Worm (Caenorhabditis elegans): ENCODE data around the gene spp-16.

Gene spp-16

DNA sequence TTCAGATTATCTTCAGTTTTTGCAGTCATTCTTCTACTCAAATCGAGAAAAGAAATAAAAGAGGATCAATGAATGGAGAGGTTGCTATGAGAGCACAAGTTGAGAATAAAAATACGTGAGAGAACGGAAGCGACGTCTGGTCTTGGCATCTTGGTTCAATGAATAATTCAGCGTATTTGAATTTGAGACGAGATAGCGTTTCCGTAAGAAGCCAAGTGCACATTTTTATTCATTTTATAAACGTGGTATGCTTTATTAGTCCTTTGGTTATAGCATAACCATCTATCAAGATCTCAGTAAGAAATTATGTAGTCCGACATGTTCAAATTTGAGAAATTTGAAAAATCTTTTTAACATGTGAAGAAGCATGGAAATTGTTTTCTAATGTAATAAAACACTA is 17.3 kb upstream of the spp-16 start, which contains the start of gene F58B4.2:
TSS of gene F58B4.2 (minus strand) at position 101 of the 400 bp plus-strand sequence.
- TF ChIP-seq nhr-10 (tag; optimal IDR thresholded peaks at IDR 0.05) (no peak), F13H6.1 (tag; optimal IDR thresholded peaks at IDR 0.05) (no peak), mdl-1 (tag; optimal IDR thresholded peaks at IDR 0.05) (no peak), sma-9 (GFP tag; optimal IDR thresholded peaks at IDR 0.05) (no peak), sma-9 (tag; optimal IDR thresholded peaks at IDR 0.05) (no peak), ztf-4 (tag; optimal IDR thresholded peaks at IDR 0.05) (no peak), elt-3 (tag; optimal IDR thresholded peaks at IDR 0.05) (no peak), sma-3 (GFP tag; optimal IDR thresholded peaks at IDR 0.05) (no peak), sem-4 (tag; optimal IDR thresholded peaks at IDR 0.05) (no peak), ceh-16 (tag; optimal IDR thresholded peaks at IDR 0.05) (no peak), skn-1 (tag; optimal IDR thresholded peaks at IDR 0.05) (no peak), zag-1 (tag; optimal IDR thresholded peaks at IDR 0.05) (no peak), peb-1 (tag; optimal IDR thresholded peaks at IDR 0.05) (no peak), lin-39 (tag; optimal IDR thresholded peaks at IDR 0.05) (no peak), ama-1 (optimal IDR thresholded peaks at IDR 0.05) (no peak), ztf-11 (tag; optimal IDR thresholded peaks at IDR 0.05) (no peak), gmeb-1 (tag; optimal IDR thresholded peaks at IDR 0.05) (no peak), mbf-1 (tag; optimal IDR thresholded peaks at IDR 0.05) (no peak)

DNA sequence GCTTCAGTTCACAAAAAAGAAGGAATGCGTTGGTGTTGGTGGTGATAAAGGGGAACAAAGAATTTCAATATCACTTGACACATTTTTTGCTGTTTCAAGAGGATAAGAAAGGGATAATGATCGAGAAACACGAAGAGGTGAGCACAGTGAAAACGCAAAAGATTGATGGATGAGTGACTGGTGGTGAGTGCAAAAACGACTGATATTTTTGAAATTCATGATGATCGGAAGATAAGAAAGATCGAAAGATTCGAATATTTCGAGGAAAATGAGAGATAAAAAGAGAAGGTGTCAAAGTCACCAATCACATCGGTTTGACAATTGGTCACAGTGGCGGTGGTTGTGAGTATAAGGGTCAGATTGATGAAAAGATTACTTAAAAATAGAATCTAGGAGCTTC is 14.8 kb upstream of the spp-16 start:
- TF ChIP-seq sma-9 (GFP tag; optimal IDR thresholded peaks at IDR 0.05) (peak; percentile 12), sma-9 (tag; optimal IDR thresholded peaks at IDR 0.05) (no peak), nhr-12 (tag; optimal IDR thresholded peaks at IDR 0.05) (no peak), F13H6.1 (tag; optimal IDR thresholded peaks at IDR 0.05) (peak; percentile 34), nhr-129 (tag; optimal IDR thresholded peaks at IDR 0.05) (peak; percentile 63)

- no peak for TF ChIP-seq elt-3 (tag; optimal IDR thresholded peaks at IDR 0.05)
- TF ChIP-seq peb-1 (tag; optimal IDR thresholded peaks at IDR 0.05): no peak
- no peak for TF ChIP-seq ztf-11 (tag; optimal IDR thresholded peaks at IDR 0.05)
- no peak for TF ChIP-seq nhr-11 (tag; optimal IDR thresholded peaks at IDR 0.05)
- no peak for TF ChIP-seq alr-1 (tag; optimal IDR thresholded peaks at IDR 0.05)
- TF ChIP-seq lin-39 (tag; optimal IDR thresholded peaks at IDR 0.05): no peak
Measured at ce11 chrV:10909959-10910358, 8.9 kb upstream of the spp-16 start.

DNA sequence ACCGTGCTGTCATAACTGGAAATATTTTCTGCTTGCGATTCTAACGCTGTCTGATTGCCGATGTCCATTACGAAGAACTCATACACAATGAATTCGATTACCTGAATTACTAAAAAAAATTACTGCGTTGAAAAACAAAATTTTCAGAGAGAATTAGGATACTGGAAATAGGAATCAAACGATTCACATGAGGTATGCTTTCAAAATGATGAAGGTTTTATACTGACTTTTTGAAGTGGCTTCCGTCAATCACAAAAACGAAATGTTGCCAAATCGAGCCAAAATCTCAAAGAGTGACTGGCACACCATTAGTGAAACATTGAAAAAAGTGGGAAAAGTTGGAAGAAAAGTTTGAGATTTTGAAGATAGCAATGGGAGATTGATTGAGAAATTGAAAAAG is 8.0 kb upstream of the spp-16 start, which contains the start of gene zzz-1:
TSS of gene zzz-1 (minus strand) at position 101 of the 400 bp plus-strand sequence.
- TF ChIP-seq mab-5 (tag; optimal IDR thresholded peaks at IDR 0.05) (no peak), ztf-11 (tag; optimal IDR thresholded peaks at IDR 0.05) (no peak), ceh-82 (tag; optimal IDR thresholded peaks at IDR 0.05) (no peak), ceh-16 (tag; optimal IDR thresholded peaks at IDR 0.05) (no peak), snpc-4 (tag; optimal IDR thresholded peaks at IDR 0.05) (no peak), lin-13 (GFP tag; optimal IDR thresholded peaks at IDR 0.05) (no peak), sma-9 (GFP tag; optimal IDR thresholded peaks at IDR 0.05) (no peak), sma-9 (tag; optimal IDR thresholded peaks at IDR 0.05) (no peak), gmeb-1 (tag; optimal IDR thresholded peaks at IDR 0.05) (no peak), elt-3 (tag; optimal IDR thresholded peaks at IDR 0.05) (no peak), dmd-4 (tag; optimal IDR thresholded peaks at IDR 0.05) (no peak), elt-1 (tag; optimal IDR thresholded peaks at IDR 0.05) (no peak), nhr-77 (tag; optimal IDR thresholded peaks at IDR 0.05) (no peak)

ce11 chrV:10904795-10905194 is 3.7 kb upstream of the spp-16 start:
- TF ChIP-seq Y55F3AM.14 (GFP tag; optimal IDR thresholded peaks at IDR 0.05): peak; percentile 18
- peak; percentile 31 for TF ChIP-seq crh-2 (tag; optimal IDR thresholded peaks at IDR 0.05)
- TF ChIP-seq snpc-4 (tag; optimal IDR thresholded peaks at IDR 0.05): no peak
- peak; percentile 33 for TF ChIP-seq C34F6.9 (tag; optimal IDR thresholded peaks at IDR 0.05)
- no peak for TF ChIP-seq unc-62 (GFP tag; optimal IDR thresholded peaks at IDR 0.05)
- peak; percentile 41 for TF ChIP-seq zag-1 (tag; optimal IDR thresholded peaks at IDR 0.05)
- no peak for TF ChIP-seq nhr-6 (tag; optimal IDR thresholded peaks at IDR 0.05)
- TF ChIP-seq lsy-2 (tag; optimal IDR thresholded peaks at IDR 0.05): peak in 1 of 2 experiments; percentile 31
- TF ChIP-seq unc-55 (GFP tag; optimal IDR thresholded peaks at IDR 0.05): peak; percentile 40
